Fruit fly (Drosophila melanogaster): ENCODE measurements around the gene CG31189.

DNA sequence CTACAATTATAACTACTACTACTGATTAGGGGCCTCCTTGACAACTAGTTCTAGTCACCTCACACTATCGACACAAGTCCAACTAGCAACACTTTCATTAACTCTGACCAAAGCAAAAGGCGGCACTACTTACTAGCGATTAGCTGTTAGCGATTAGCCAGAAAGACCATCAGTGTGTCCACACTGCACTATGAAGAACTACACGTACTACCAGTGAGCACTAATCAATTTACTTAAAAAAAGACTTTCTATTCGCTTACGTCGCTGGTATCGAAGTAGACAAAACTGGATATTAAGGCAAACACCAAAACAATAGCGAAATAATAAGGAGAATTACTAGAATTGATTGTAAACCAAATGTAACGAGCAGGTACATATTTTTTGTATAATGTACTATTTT, 31.9 kb downstream of the CG31189 start:
- TF ChIP-seq psq (optimal IDR thresholded peaks at IDR 0.05) (no peak), EcR (GFP tag; optimal IDR thresholded peaks at IDR 0.05) (no peak), pan (optimal IDR thresholded peaks at IDR 0.05) (no peak), usp (GFP tag; optimal IDR thresholded peaks at IDR 0.05) (no peak), CG8478 (optimal IDR thresholded peaks at IDR 0.05) (no peak)
